Fruit fly (Drosophila melanogaster) whole organism, larva: ENCODE results near the gene Ada2a.

Experiments
- noc ChIP-seq: fragments of 200-800 bp; sonication (Bioruptor generic); optimal IDR thresholded peaks from 3 replicates; lab custom pipeline; 2019; ENCODE audit warnings: missing biosample characterization, mild to moderate bottlenecking, missing genetic modification characterization, moderate library complexity

Gene Ada2a

DNA sequence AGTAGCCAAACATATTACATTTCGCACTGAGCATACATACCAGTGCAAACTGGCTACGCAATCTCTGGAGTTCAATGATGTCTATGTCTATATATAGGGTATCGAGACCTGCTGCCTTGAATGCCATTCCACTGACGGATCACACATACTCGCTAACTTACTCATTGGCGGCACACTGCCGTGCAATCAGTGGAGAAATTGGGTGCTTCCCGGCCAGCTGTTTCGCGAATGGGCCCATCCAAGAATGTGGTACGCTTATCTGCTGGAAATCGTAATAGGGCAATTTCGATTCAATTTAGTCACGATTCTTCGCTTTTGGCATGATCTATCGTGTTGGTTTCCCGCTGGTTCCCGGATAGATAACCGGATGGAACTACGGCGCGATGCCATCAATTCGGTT, 24.8 kb upstream of the Ada2a start:
- no peak for TF ChIP-seq noc

DNA sequence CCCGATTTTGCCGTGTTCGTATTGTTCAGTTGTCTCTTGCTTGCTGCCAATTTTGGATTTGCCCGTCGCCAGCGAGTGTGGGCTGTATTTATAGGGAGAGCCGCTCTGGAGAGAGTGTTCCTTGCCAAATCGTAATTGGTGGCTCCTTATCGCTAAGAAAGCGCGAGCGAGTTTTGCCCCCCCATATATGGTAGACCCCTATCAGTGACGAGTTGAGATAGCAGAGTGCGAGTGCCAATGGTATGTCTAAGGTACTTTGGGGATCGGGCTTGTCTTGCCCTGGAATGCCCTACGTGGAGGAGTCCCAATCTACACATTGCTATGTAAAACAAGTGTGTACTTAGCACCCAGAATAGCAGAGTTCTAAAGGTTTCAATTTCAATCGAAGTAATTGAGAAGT, 24.2 kb upstream of the Ada2a start, which contains the start of gene CG7142:
Gene CG7142 (minus strand): TSS at position 29 of the 400 bp plus-strand sequence.
- TF ChIP-seq noc = peak; percentile 3

DNA sequence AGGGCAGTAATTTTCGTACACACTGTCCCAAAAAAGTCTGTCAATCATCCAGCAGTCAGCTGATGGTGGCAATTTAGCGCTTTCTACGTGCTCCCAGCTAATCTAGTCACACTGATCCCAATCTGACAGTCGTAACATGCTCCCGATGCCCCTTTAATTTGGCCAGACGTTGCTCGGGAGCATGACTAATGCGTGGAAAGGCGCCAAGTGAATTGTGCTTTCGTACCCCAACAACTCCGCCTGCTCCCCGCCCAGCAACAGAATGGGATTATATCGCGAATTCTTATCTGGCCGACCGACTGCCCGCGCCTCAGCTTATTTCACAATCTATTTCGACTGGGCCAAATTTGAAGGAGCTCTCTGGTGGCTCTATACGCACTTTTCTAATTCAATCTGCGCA, 22.1 kb upstream of the Ada2a start:
- TF ChIP-seq noc = no peak

DNA sequence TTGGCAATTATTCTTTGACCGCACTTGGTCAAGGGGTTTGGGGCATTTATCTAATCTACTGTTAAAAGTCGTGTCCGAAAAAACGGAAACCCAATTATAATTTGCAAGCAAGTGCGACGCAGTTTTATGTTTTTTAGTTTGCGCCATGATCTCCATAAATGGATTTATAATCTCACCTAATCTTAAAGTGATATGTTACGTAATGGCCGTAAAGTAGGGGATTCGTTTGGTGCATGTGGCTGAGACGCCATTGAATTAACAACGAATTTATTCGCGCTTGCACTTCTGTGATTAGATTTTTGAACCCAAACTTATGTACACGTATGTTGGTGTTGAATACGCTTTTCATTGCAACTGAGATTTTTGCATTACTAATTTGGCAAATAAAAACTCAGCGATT, 21.4 kb upstream of the Ada2a start:
- TF ChIP-seq noc = no peak

DNA sequence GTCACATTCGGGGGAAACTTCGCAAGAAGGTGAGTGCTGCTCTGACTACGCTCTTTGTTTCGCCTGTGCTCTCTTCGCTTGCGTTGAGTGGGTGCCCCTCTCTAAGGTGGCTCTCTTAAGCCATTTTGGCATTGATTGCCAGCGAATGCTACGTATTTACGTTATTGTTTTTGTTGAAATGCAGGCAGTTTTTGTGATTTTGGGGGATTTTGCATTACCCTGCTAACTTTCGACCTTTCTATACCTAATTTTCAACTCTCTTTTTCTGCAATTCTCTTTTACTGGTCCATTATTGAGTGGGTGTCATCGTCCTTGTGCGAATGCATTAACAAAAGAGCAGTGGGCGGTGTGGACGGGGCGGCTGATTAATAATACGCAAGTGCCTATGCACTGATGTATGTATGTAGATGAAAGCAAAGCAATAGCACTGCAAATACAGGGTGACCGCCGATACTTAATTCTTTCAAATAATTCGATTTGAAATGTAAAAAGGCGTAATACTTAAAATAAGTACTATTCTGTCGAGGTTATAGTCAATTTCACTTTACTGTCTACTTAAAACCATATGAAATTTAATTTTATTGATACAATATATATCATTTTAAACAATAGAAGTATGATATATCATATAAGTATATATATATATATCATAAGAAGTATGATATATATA, 20.0 kb upstream of the Ada2a start:
- TF ChIP-seq noc = no peak

DNA sequence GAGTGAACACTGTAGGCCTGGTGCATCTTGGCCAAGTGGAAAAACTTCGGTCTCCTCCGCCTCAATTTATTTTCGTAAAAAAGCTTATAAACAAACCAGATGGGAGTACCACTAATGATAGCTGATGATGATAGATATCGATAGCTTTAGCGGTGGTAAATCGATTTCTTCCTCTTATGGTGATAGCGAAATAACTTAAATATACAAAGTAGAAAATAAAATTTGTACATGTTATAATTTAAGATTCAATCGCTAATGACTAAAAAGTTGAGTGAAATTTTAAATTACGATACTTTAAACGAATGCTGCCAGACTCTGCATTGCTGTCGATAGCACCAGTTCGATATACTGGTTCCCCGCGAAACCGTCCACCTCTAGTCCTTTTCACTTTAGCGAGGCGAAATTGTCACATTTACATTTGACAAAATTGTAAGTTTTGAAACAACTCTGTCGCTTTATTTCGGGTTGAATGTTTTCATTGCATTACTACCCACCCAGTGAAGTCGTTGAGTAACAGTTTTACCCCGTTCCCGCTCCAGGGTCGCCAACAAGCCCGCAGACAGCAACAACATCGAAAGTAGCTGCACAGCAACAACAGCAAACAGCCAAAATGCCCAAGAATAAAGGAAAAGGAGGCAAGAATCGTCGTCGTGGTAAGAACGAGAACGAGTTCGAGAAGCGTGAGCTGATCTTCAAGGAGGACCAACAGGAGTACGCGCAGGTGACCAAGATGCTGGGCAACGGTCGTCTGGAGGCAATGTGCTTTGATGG, 19.2 kb upstream of the Ada2a start, which contains the start of the genes Vps39 and eIF1A:
Gene Vps39 (minus strand): TSS at position 119 of the 771 bp plus-strand sequence.
Gene eIF1A (plus strand): TSS at position 338 of the 771 bp plus-strand sequence.
- TF ChIP-seq noc = no peak

DNA sequence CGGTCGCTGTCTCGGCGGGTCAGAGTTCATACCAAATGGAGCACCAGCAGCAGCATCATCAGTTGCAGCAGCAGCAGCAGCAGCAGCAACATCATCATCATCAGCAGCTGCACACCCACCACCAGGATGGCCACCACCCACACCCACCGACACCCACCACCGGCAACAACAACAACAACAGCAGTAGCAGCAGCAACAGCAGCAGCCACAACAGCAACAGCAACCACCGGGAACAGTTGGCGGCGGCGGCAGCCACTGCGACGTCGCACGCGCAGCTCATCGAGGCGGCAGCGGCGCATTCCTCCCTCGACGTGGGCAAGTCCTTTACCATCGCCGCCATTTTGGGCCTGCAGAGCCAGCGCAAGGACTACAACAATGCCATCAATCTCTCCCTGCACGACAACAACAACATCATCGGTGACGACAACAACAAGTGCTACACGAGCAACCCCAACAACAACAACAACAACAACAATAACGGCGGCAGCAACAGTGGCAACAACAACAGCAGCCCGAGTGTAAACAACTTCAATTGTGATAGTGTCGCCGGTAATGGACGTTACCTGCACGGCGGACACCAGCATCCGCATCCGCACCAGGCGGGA, 14.6 kb upstream of the Ada2a start:
- no peak for TF ChIP-seq noc

DNA sequence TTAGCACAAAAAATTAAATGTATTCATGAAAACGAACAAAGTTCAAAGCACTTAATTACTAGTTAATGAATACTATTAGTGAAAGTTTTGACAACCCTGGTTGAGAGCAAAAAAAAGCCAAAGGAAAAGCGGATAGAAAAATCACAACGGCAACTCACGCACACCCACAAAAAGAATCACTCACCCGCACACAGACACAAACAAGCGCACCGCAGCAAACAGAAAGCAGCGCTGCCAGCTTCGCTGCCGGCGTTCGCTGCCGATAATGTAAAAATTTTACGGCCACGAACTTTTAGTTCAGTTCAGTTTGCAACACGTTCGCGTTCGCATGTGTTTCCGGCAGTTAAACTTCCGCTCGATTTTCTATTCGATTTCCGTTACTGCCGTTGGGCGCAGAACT, 12.2 kb upstream of the Ada2a start, which contains the start of gene CG18599:
Gene CG18599 (plus strand): TSS at position 301 of the 400 bp plus-strand sequence.
- no peak for TF ChIP-seq noc

DNA sequence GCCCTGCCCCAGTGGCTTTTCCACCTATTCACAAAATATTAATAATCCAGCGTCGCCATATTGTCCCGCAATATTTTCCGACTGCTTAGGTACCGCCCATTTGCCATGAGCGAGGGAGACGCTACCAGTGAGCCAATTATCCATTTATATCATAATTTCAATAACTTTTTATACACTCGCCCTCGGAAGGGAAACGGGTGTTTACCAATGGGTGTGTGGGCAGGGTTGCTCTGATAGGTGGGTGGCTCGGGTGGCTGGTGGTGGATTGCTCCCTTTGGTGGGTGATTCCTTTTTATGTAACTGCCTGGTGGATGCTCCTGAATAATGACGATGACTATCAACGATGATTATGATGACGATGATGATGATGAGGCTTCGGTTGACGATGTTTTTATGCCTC, 11.4 kb upstream of the Ada2a start:
- TF ChIP-seq noc = no peak

DNA sequence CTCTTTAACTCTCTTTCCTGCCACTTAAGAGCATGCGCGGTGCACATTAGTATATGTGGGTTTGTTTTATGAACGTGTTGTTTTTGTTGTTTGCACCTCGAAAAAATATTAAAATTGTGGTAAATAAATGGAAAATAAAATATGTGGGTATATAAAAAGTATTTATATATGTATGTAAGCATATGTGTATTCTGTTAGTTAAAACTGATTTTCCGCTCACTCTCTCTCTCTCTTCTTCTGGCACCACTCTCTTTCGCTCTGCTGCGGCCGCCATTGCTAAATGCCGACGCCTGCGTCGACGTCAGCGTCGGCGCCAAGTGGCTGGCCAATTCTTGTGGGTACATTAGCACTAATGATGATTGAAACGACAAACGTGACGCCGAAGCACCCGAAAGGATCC, 10.0 kb upstream of the Ada2a start:
- no peak for TF ChIP-seq noc

DNA sequence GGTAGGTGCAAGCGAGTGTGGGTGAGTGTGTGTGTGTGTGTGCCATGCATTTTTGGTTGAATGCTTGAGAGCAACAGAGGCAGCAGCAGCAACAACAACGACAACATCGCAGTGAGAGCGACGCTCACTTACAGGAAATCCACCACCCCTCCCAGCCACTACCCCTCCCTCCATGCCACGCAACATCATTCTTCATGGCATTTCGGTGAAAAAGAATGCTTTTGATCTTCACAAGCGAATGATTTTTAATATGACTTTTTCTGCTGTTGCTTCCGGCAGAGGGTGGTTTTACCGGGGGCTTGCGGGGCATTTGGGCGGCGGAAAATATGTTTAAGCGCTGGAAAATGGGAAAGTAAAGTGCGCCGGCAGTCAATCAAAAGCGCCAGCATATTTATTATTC, 6.3 kb upstream of the Ada2a start:
- TF ChIP-seq noc = no peak

DNA sequence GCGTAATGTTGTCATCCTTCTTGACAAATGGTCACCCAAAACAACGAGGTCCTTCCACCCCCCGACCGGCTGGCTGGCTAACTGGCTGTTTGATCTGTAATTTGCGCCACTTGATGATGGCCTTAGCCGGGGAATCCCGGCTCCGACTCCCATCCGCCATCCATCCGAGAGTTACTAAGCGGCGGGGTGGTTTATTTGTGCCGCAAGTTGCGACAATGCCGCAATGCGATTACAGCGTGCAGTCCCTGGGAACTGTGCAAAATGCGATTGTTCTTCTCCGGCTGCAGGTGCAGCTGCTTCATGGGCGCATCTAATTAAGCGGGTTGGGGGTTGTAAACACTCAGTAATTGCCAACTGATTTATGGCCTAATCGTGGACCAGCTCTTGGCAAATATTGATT, 4.7 kb upstream of the Ada2a start:
- TF ChIP-seq noc = no peak

DNA sequence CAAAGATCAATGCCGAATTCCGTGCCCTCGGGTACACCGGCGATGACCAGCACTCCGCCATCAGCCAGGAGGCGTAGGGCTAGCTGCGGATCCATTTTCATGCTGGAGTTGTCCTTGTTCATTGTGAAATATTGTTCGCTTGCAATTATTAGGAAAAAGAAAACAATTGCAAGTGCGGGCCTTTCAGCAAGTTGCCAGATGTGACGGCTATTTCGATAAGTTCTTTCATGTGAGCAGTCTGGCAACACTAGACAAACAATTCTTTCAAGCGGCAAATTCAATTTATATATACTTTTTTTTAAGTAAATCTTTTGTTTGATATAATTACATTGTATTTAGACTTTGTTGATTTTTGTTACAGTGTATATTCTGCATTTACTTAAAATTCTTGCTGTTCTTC, 2.7 kb downstream of the Ada2a start, which contains the start of gene CG12320:
Gene CG12320 (minus strand): TSS at position 157 of the 400 bp plus-strand sequence.
- no peak for TF ChIP-seq noc

DNA sequence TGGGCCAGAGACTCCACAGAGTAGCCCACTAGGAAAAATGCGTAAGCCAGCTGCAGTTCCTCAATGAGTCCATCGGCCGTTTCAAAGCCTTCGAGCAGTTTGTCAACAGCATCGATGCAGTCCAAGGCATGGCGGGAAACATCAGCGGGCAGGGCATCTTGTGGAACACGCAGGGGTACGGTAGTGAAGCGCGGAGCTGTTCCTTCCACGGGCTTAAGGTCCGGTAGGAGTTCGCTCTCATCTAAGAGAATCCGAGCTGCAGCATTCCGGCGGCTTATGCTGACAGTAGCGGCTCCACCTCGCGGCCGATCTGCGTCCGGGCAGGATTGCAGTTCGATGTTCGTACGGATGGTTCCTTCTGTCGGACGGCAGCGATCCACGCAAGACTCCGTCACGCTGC, 3.4 kb downstream of the Ada2a start:
- TF ChIP-seq noc = no peak

DNA sequence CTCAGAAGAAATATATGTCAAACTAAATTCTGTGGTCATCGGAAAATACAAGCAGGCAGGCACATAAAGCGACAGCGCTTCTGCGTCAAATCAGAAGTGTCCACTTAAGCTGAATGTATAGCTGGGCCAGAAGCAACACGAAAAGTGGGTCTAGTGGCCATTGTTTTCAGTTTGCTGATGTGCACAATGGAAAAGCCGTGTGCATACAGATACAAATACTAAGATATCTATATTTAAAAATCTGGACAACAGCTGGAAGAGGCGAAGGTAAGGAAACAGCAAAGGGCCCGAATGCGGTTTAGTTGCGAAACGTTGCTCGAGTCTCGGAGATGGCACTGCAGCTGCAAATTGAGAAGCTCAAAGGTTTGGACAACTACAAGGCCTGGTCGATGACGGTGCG, 4.5 kb downstream of the Ada2a start, which contains the start of gene CG18598:
Gene CG18598 (plus strand): TSS at position 301 of the 400 bp plus-strand sequence.
- TF ChIP-seq noc = no peak

DNA sequence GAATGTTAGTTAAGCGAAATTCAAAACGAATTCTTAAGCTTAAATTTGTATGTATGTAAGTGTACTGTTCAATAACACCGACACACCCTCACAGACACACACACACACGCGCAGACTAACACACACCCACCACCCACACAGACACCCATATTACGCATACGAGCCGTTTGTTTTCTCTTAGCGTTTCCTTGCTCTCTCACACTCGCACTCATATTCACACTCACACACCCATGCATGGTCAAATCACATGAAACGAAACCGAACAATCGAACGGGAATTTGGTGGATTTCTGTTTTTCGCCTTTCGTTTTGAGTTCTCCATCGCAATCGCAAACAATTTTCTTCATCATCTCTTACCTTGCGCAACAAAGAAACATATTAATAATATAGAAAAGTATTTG, 6.0 kb downstream of the Ada2a start:
- TF ChIP-seq noc = no peak

DNA sequence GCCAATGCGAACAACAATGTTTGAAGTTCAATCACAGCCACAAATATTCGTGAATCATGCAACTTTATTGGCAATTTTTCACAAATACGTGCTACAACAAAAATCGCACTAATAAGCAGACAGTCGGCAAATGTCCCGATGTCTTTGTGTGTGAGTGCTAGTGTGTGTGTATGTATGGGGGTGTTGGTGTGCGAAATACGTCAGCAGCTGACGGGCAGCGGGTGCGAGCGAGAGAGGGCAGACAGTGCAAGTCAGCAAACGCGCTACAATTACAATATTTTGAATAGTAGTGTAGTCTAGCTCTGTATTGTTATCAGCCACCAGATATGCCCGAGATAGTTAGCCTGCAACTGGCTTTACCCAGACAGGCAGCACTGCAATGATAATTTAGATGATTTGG, 9.2 kb downstream of the Ada2a start:
- TF ChIP-seq noc = no peak
